Worm (Caenorhabditis elegans) whole organism, L1 larva: ENCODE results near the gene Y51H4A.22.
A peak's percentile ranks its signal among the peaks of the same experiment; 100 is the strongest.

Experiments
- dsc-1 ChIP-seq: sonication (generic microtip); optimal IDR thresholded peaks from 2 replicates; lab custom pipeline; 2016; ENCODE audit warnings: mild to moderate bottlenecking, missing genetic modification characterization, missing compliant biosample characterization
- egl-27 ChIP-seq, 2 experiments: fragments of 150-350 bp in 1 of 2; sonication (generic microtip); optimal IDR thresholded peaks; 3 replicates each; lab custom pipeline; 2017 to 2018; ENCODE audit warnings: missing biosample characterization in 2 of 2, missing genetic modification characterization in 2 of 2, missing genetic modification reagents in 2 of 2
- hlh-4 ChIP-seq: sonication (generic microtip); optimal IDR thresholded peaks from 2 replicates; lab custom pipeline; 2016; ENCODE audit warnings: mild to moderate bottlenecking, missing genetic modification characterization, missing compliant biosample characterization
- swsn-7 ChIP-seq: sonication (generic microtip); optimal IDR thresholded peaks from 2 replicates; lab custom pipeline; 2016; ENCODE audit warnings: missing genetic modification characterization, missing compliant biosample characterization
- ztf-4 ChIP-seq: fragments of 150-350 bp; optimal IDR thresholded peaks from 2 replicates; lab custom pipeline; 2014; ENCODE audit warnings: missing biosample characterization, missing genetic modification characterization

ce11 chrIV:16684224-16684623 is 36.3 kb upstream of the Y51H4A.22 start:
- peak; percentile 29 for TF ChIP-seq dsc-1 (tag; lab: Kevin White, UChicago)
- TF ChIP-seq egl-27 (tag; optimal IDR thresholded peaks at IDR 0.05; lab: Kevin White, UChicago) = no peak
- no peak for TF ChIP-seq swsn-7 (tag; lab: Kevin White, UChicago)
- no peak for TF ChIP-seq ztf-4
- TF ChIP-seq hlh-4 = no peak
